Fruit fly (Drosophila melanogaster) whole organism, embryonic: ENCODE measurements around the gene Prp3.

Source experiments
- Atf3 ChIP-seq: fragments of 200-800 bp; sonication (Bioruptor generic); optimal IDR thresholded peaks from 3 replicates; lab custom pipeline; 2016; ENCODE audit warnings: missing biosample characterization, missing genetic modification characterization
- CG10979 ChIP-seq: fragments of 200-800 bp; sonication (Bioruptor generic); optimal IDR thresholded peaks from 2 replicates; lab custom pipeline; 2018; ENCODE audit warnings: missing biosample characterization, mild to moderate bottlenecking, missing genetic modification characterization, moderate library complexity
- CG11723 ChIP-seq: fragments of 200-800 bp; sonication (Bioruptor generic); optimal IDR thresholded peaks from 2 replicates; lab custom pipeline; 2017; ENCODE audit warnings: missing biosample characterization, mild to moderate bottlenecking, missing genetic modification characterization
- CG13775 ChIP-seq: fragments of 200-800 bp; sonication (Bioruptor generic); optimal IDR thresholded peaks from 3 replicates; lab custom pipeline; 2017; ENCODE audit warnings: missing biosample characterization, mild to moderate bottlenecking, missing genetic modification characterization
- CG15696 ChIP-seq: fragments of 200-800 bp; sonication (Bioruptor generic); optimal IDR thresholded peaks from 2 replicates; lab custom pipeline; 2019; ENCODE audit warnings: missing biosample characterization, mild to moderate bottlenecking, missing genetic modification characterization, moderate library complexity
- CG1602 ChIP-seq: fragments of 200-800 bp; sonication (Bioruptor generic); optimal IDR thresholded peaks from 3 replicates; lab custom pipeline; 2016; ENCODE audit warnings: missing biosample characterization, missing genetic modification characterization
- CG1603 ChIP-seq: fragments of 200-800 bp; sonication (Bioruptor generic); optimal IDR thresholded peaks from 2 replicates; lab custom pipeline; 2019; ENCODE audit warnings: missing biosample characterization, mild to moderate bottlenecking, missing genetic modification characterization, moderate library complexity
- CG16815 ChIP-seq: fragments of 200-800 bp; sonication (Bioruptor generic); optimal IDR thresholded peaks from 3 replicates; lab custom pipeline; 2017; ENCODE audit warnings: missing biosample characterization, mild to moderate bottlenecking, missing genetic modification characterization
- CG17328 ChIP-seq: fragments of 200-800 bp; sonication (Bioruptor generic); IDR thresholded peaks from 2 replicates; pipeline ENCODE4 v1.3.6; 2022; ENCODE audit warnings: missing biosample characterization, missing genetic modification characterization
- CG17361 ChIP-seq: fragments of 200-800 bp; sonication (Bioruptor generic); IDR thresholded peaks from 3 replicates; pipeline ENCODE4 v1.3.6; 2022; ENCODE audit warnings: missing biosample characterization, missing genetic modification characterization
- CG2202 ChIP-seq: fragments of 200-800 bp; sonication (Bioruptor generic); optimal IDR thresholded peaks from 2 replicates; lab custom pipeline; 2018; ENCODE audit warnings: missing biosample characterization, mild to moderate bottlenecking, missing genetic modification characterization
- CG30403 ChIP-seq: fragments of 200-800 bp; sonication (Bioruptor generic); optimal IDR thresholded peaks from 3 replicates; lab custom pipeline; 2016; ENCODE audit warnings: missing biosample characterization, missing genetic modification characterization
- CG3065 ChIP-seq: fragments of 200-800 bp; sonication (Bioruptor generic); optimal IDR thresholded peaks from 2 replicates; lab custom pipeline; 2016; ENCODE audit warnings: missing biosample characterization, missing genetic modification characterization
- CG34224 ChIP-seq: fragments of 200-800 bp; sonication (Bioruptor generic); IDR thresholded peaks from 3 replicates; pipeline ENCODE4 v1.3.6; 2022; ENCODE audit warnings: missing biosample characterization, missing genetic modification characterization; ENCODE audit not compliant: partially characterized antibody
- CG4282 ChIP-seq: fragments of 200-800 bp; sonication (Bioruptor generic); optimal IDR thresholded peaks from 2 replicates; lab custom pipeline; 2016; ENCODE audit warnings: missing biosample characterization, missing genetic modification characterization
- CG6689 ChIP-seq: fragments of 200-800 bp; sonication (Bioruptor generic); IDR thresholded peaks from 2 replicates; pipeline ENCODE4 v1.3.6; 2022; ENCODE audit warnings: missing biosample characterization, missing genetic modification characterization
- CG6813 ChIP-seq: fragments of 200-800 bp; sonication (Bioruptor generic); optimal IDR thresholded peaks from 2 replicates; lab custom pipeline; 2017; ENCODE audit warnings: missing biosample characterization, missing genetic modification characterization, mild to moderate bottlenecking, moderate library complexity, missing genetic modification reagents
- CG7556 ChIP-seq: fragments of 200-800 bp; sonication (Bioruptor generic); optimal IDR thresholded peaks from 2 replicates; lab custom pipeline; 2017; ENCODE audit warnings: missing biosample characterization, mild to moderate bottlenecking, missing genetic modification characterization
- CG8290 ChIP-seq, 3 experiments: fragments of 200-800 bp; sonication (Bioruptor generic); optimal IDR thresholded peaks; 2 replicates each; lab custom pipeline; 2016 to 2019; ENCODE audit warnings: missing biosample characterization in 3 of 3, missing genetic modification characterization in 3 of 3, mild to moderate bottlenecking in 2 of 3, moderate library complexity in 1 of 3
- CG9727 ChIP-seq: fragments of 200-800 bp; sonication (Bioruptor generic); optimal IDR thresholded peaks from 3 replicates; lab custom pipeline; 2017; ENCODE audit warnings: missing biosample characterization, mild to moderate bottlenecking, missing genetic modification characterization
- CG9797 ChIP-seq: fragments of 200-800 bp; sonication (Bioruptor generic); optimal IDR thresholded peaks from 3 replicates; lab custom pipeline; 2018; ENCODE audit warnings: missing biosample characterization, mild to moderate bottlenecking, missing genetic modification characterization
- CoRest ChIP-seq: fragments of 200-800 bp; sonication (Bioruptor generic); optimal IDR thresholded peaks from 3 replicates; lab custom pipeline; 2018; ENCODE audit warnings: missing biosample characterization, mild to moderate bottlenecking, missing genetic modification characterization, moderate library complexity
- Dad ChIP-seq: fragments of 200-800 bp; sonication (Bioruptor generic); optimal IDR thresholded peaks from 3 replicates; lab custom pipeline; 2016; ENCODE audit warnings: missing biosample characterization, missing genetic modification characterization
- H15 ChIP-seq: fragments of 200-800 bp; sonication (Bioruptor generic); IDR thresholded peaks from 3 replicates; pipeline ENCODE4 v1.3.6; 2022; ENCODE audit warnings: missing biosample characterization, missing genetic modification characterization
- Lpt ChIP-seq: fragments of >200 bp; optimal IDR thresholded peaks from 2 replicates; lab custom pipeline; 2018; ENCODE audit warnings: missing biosample characterization, missing genetic modification characterization
- Med ChIP-seq: fragments of 200-800 bp; sonication (Bioruptor generic); peaks from one replicate; lab custom pipeline; 2016; ENCODE audit warnings: missing biosample characterization, missing genetic modification characterization, mild to moderate bottlenecking, inconsistent platforms, moderate library complexity
- Poxn ChIP-seq: fragments of 200-800 bp; sonication (Bioruptor generic); IDR thresholded peaks from 2 replicates; pipeline ENCODE4 v1.3.6; 2022; ENCODE audit warnings: missing biosample characterization, missing genetic modification characterization
- Xbp1 ChIP-seq: fragments of 200-800 bp; sonication (Bioruptor generic); optimal IDR thresholded peaks from 3 replicates; lab custom pipeline; 2016; ENCODE audit warnings: missing biosample characterization, mild to moderate bottlenecking, missing genetic modification characterization
- Xrp1 ChIP-seq: fragments of 200-800 bp; sonication (Bioruptor generic); IDR thresholded peaks from 2 replicates; pipeline ENCODE4 v1.3.6; 2022; ENCODE audit warnings: missing biosample characterization, missing genetic modification characterization
- aop ChIP-seq: fragments of 200-800 bp; sonication (Bioruptor generic); IDR thresholded peaks from 2 replicates; pipeline ENCODE4 v1.3.6; 2022; ENCODE audit warnings: missing biosample characterization, missing genetic modification characterization
- ap ChIP-seq: fragments of 200-800 bp; sonication (Bioruptor generic); IDR thresholded peaks from 2 replicates; pipeline ENCODE4 v1.3.6; 2022; ENCODE audit warnings: missing biosample characterization, missing genetic modification characterization
- az2 ChIP-seq: fragments of 200-800 bp; sonication (Bioruptor generic); optimal IDR thresholded peaks from 3 replicates; lab custom pipeline; 2016; ENCODE audit warnings: missing biosample characterization, missing genetic modification characterization
- chif ChIP-seq, 2 experiments: fragments of 200-800 bp; sonication (Bioruptor generic); optimal IDR thresholded peaks; 3 replicates each; lab custom pipeline; 2016; ENCODE audit warnings: missing biosample characterization in 2 of 2, missing genetic modification characterization in 2 of 2
- corto ChIP-seq: fragments of 200-800 bp; sonication (Bioruptor generic); optimal IDR thresholded peaks from 2 replicates; lab custom pipeline; 2016; ENCODE audit warnings: missing biosample characterization, mild to moderate bottlenecking, missing genetic modification characterization, moderate library complexity
- croc ChIP-seq: fragments of 200-800 bp; sonication (Bioruptor generic); conservative IDR thresholded peaks from 3 replicates; pipeline ENCODE4 v1.3.6; 2022; ENCODE audit warnings: missing biosample characterization, missing genetic modification characterization
- dm ChIP-seq: fragments of 200-800 bp; sonication (Bioruptor generic); optimal IDR thresholded peaks from 3 replicates; lab custom pipeline; 2016; ENCODE audit warnings: missing biosample characterization, missing genetic modification characterization
- fd102C ChIP-seq: fragments of 200-800 bp; sonication (Bioruptor generic); optimal IDR thresholded peaks from 2 replicates; lab custom pipeline; 2018; ENCODE audit warnings: missing biosample characterization, mild to moderate bottlenecking, missing genetic modification characterization, moderate library complexity
- gem ChIP-seq: fragments of 200-800 bp; sonication (Bioruptor generic); optimal IDR thresholded peaks from 2 replicates; lab custom pipeline; 2019; ENCODE audit warnings: missing biosample characterization, mild to moderate bottlenecking, missing genetic modification characterization, moderate library complexity
- lbe ChIP-seq: fragments of 200-800 bp; sonication (Bioruptor generic); optimal IDR thresholded peaks from 2 replicates; lab custom pipeline; 2016; ENCODE audit warnings: missing biosample characterization, mild to moderate bottlenecking, missing genetic modification characterization
- luna ChIP-seq: fragments of 200-800 bp; sonication (Bioruptor generic); optimal IDR thresholded peaks from 2 replicates; lab custom pipeline; 2016; ENCODE audit warnings: missing biosample characterization, missing genetic modification characterization
- nmo ChIP-seq: fragments of 200-800 bp; sonication (Bioruptor generic); optimal IDR thresholded peaks from 2 replicates; lab custom pipeline; 2018; ENCODE audit warnings: missing biosample characterization, mild to moderate bottlenecking, missing genetic modification characterization, moderate library complexity
- sc ChIP-seq, 3 experiments: fragments of >200 bp in 2 of 3; fragments of 200-800 bp in 1 of 3; sonication (Bioruptor generic) in 1 of 3; optimal IDR thresholded peaks; 2 replicates in 2 of 3; 3 replicates in 1 of 3; lab custom pipeline; 2017; ENCODE audit warnings: mild to moderate bottlenecking in 1 of 3, missing biosample characterization in 1 of 3, missing genetic modification characterization in 1 of 3, missing genetic modification reagents in 1 of 3
- sens ChIP-seq: fragments of 200-800 bp; sonication (Bioruptor generic); peaks from one replicate; lab custom pipeline; 2016; ENCODE audit warnings: missing biosample characterization, missing genetic modification characterization
- slou ChIP-seq: fragments of 200-800 bp; sonication (Bioruptor generic); optimal IDR thresholded peaks from 3 replicates; lab custom pipeline; 2016; ENCODE audit warnings: missing biosample characterization, missing genetic modification characterization
- sr ChIP-seq: fragments of 200-800 bp; sonication (Bioruptor generic); IDR thresholded peaks from 3 replicates; pipeline ENCODE4 v1.3.6; 2022; ENCODE audit warnings: missing biosample characterization, missing genetic modification characterization
- tio ChIP-seq: fragments of 200-800 bp; sonication (Bioruptor generic); optimal IDR thresholded peaks from 2 replicates; lab custom pipeline; 2017; ENCODE audit warnings: missing biosample characterization, missing genetic modification characterization, inconsistent platforms
- toy ChIP-seq: fragments of 200-800 bp; sonication (Bioruptor generic); IDR thresholded peaks from 2 replicates; pipeline ENCODE4 v1.3.6; 2022; ENCODE audit warnings: missing biosample characterization, missing genetic modification characterization
- wdn ChIP-seq: fragments of 200-800 bp; sonication (Bioruptor generic); IDR thresholded peaks from 2 replicates; pipeline ENCODE4 v1.3.6; 2022; ENCODE audit warnings: missing biosample characterization, missing genetic modification characterization
- wor ChIP-seq: fragments of 200-800 bp; sonication (Bioruptor generic); IDR thresholded peaks from 2 replicates; pipeline ENCODE4 v1.3.6; 2022; ENCODE audit warnings: missing biosample characterization, missing genetic modification characterization

The Prp3 gene

dm6 chr3L:19898547-19899282 lies 11.4 kb upstream of the Prp3 start (continued):
- TF ChIP-seq sc (optimal IDR thresholded peaks at IDR 0.05; lab: Kevin White, UChicago) (no peak), sc (GFP tag; optimal IDR thresholded peaks at IDR 0.05; lab: Kevin White, UChicago) (peak; percentile 14), CG2202 (peak; percentile 15), Lpt (GFP tag; lab: Kevin White, UChicago) (no peak), CG9727 (peak; percentile 79), croc (GFP tag; lab: Robert Waterston, UW) (peak; percentile 21; the same call in 1 of the 3 replicates), CG6813 (GFP tag; lab: Kevin White, UChicago) (peak; percentile 11), corto (GFP tag; lab: Kevin White, UChicago) (no peak), wdn (GFP tag; lab: Robert Waterston, UW) (no peak), wor (no peak), CG3065 (no peak), CG11723 (no peak), Xrp1 (GFP tag; lab: Robert Waterston, UW) (no peak), CG17328 (GFP tag; lab: Robert Waterston, UW) (0 out of 2 replicates have a peak, but pooled peaks have one; percentile 25), toy (no peak), CG4282 (GFP tag; lab: Kevin White, UChicago) (no peak), CG13775 (GFP tag; lab: Kevin White, UChicago) (peak; percentile 52), gem (peak; percentile 78), Med (peak; percentile 55), Dad (no peak), Atf3 (GFP tag; lab: Kevin White, UChicago) (no peak), CG34224 (no peak), sens (GFP tag; lab: Kevin White, UChicago) (peak; percentile 90), CG30403 (peak; percentile 52), CG7556 (GFP tag; lab: Kevin White, UChicago) (peak; percentile 42), dm (GFP tag; lab: Kevin White, UChicago) (peak; percentile 13), CG9797 (GFP tag; lab: Kevin White, UChicago) (no peak), ap (no peak), CG10979 (peak; percentile 55), CG16815 (GFP tag; lab: Kevin White, UChicago) (peak; percentile 44), CG15696 (tag; lab: Kevin White, UChicago) (peak; percentile 53), sr (GFP tag; lab: Robert Waterston, UW) (no peak), nmo (GFP tag; lab: Kevin White, UChicago) (peak; percentile 69), CG6689 (GFP tag; lab: Robert Waterston, UW) (0 out of 2 replicates have a peak, but pooled peaks have one; percentile 17), tio (GFP tag; lab: Kevin White, UChicago) (peak; percentile 71), CG1602 (GFP tag; lab: Kevin White, UChicago) (peak; percentile 41), H15 (GFP tag; lab: Robert Waterston, UW) (no peak), CG17361 (0 out of 3 replicates have a peak, but pooled peaks have one; percentile 29), aop (GFP tag; lab: Robert Waterston, UW) (peak; percentile 48; the same call in 1 of the 2 replicates), CoRest (tag; lab: Kevin White, UChicago) (peak; percentile 55), fd102C (peak; percentile 49), luna (GFP tag; lab: Kevin White, UChicago) (no peak), slou (GFP tag; lab: Kevin White, UChicago) (no peak), chif (GFP tag; optimal IDR thresholded peaks at IDR 0.05; lab: Kevin White, UChicago) (peak in 1 of 2 experiments; percentile 19), Xbp1 (GFP tag; lab: Kevin White, UChicago) (peak; percentile 51), az2 (GFP tag; lab: Kevin White, UChicago) (peak; percentile 49), CG8290 (GFP tag; optimal IDR thresholded peaks at IDR 0.05; lab: Kevin White, UChicago) (no peak), CG8290 (tag; optimal IDR thresholded peaks at IDR 0.05; lab: Kevin White, UChicago) (no peak), lbe (no peak), CG1603 (peak; percentile 12), Poxn (no peak)
